Worm (Caenorhabditis elegans) whole organism, mixed stage, embryonic: Measurements from ENCODE around the gene nmr-1.

Source experiments
- blmp-1 ChIP-seq: fragments of 150-350 bp; optimal IDR thresholded peaks from 2 replicates; lab custom pipeline; 2014; ENCODE audit warnings: missing biosample characterization, missing genetic modification characterization
- ceh-43 ChIP-seq: fragments of 200-800 bp; sonication (Bioruptor generic); optimal IDR thresholded peaks from 2 replicates; lab custom pipeline; 2018; ENCODE audit warnings: mild to moderate bottlenecking, missing genetic modification characterization, moderate library complexity, missing compliant biosample characterization
- ham-2 ChIP-seq: fragments of 200-800 bp; sonication (Bioruptor generic); optimal IDR thresholded peaks from 2 replicates; lab custom pipeline; 2018; ENCODE audit warnings: mild to moderate bottlenecking, missing genetic modification characterization, missing compliant biosample characterization
- snpc-4 ChIP-seq: fragments of 150-350 bp; optimal IDR thresholded peaks from 2 replicates; lab custom pipeline; 2014; ENCODE audit warnings: missing biosample characterization, missing genetic modification characterization
- zip-8 ChIP-seq: fragments of 150-350 bp; optimal IDR thresholded peaks from 2 replicates; lab custom pipeline; 2014; ENCODE audit warnings: missing biosample characterization, missing genetic modification characterization

DNA sequence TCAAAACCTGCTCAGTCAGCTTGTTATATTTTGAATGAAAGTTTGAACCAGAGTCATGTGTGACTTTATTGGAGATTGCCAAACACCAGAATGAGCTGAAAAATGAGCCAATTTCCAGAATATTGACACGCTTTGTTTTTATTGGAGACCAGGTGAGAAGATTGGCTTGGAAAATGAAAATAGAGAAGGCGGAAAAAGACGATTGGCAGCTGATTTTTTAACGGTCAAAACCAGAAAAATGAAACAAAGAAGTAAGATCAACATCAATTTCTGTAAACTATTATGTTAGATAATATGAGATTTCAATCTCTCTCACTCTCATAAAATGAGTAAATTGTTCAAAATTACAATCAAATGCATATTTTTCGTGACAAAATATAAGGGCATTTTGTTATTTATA, 13.3 kb downstream of the nmr-1 start, which contains the start of gene srx-114:
- TF ChIP-seq zip-8 (tag; lab: Kevin White, UChicago), result no peak
- TF ChIP-seq snpc-4 (tag; lab: Kevin White, UChicago), result no peak
- no peak for TF ChIP-seq ham-2
- TF ChIP-seq blmp-1 (tag; lab: Kevin White, UChicago), result no peak
- no peak for TF ChIP-seq ceh-43
